Worm (Caenorhabditis elegans): Measurements from ENCODE around the gene F54H5.14.
A peak's percentile ranks its signal among the peaks of the same experiment; 100 is the strongest.

The F54H5.14 gene

DNA sequence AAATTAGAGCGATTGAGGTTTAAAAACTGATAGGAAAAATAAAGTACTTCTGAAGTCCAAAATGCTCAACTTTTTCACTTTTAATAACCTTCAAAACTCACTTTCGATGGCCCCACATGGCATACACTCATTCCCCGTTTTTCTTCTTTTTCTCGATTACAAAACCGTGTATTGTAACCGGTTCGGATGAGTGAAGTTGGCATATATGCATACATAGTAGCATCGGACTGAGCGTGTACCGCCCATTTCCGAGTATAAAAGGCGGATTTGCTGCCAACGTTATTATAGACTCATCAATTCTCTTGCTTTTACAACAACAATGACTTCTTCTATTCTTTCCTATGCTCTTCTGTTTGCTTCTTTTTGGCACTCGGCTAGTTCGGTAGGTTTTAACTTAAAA lies 42.4 kb downstream of the F54H5.14 start, which contains the start of gene C56C10.4:
Gene C56C10.4 (plus strand): TSS at position 301 of the 400 bp plus-strand sequence.
- TF ChIP-seq zip-4 (GFP tag; optimal IDR thresholded peaks at IDR 0.05) (no peak), pax-3 (tag; optimal IDR thresholded peaks at IDR 0.05) (no peak), jun-1 (tag; optimal IDR thresholded peaks at IDR 0.05) (no peak), grh-1 (GFP tag; IDR thresholded peaks at IDR 0.05) (no peak), ceh-63 (GFP tag; optimal IDR thresholded peaks at IDR 0.05) (no peak), tlp-1 (tag; optimal IDR thresholded peaks at IDR 0.05) (no peak), snpc-4 (tag; optimal IDR thresholded peaks at IDR 0.05) (no peak), lin-39 (tag; optimal IDR thresholded peaks at IDR 0.05) (no peak), lin-35 (GFP tag; optimal IDR thresholded peaks at IDR 0.05) (no peak), tbx-2 (tag; optimal IDR thresholded peaks at IDR 0.05) (no peak), vab-15 (tag; optimal IDR thresholded peaks at IDR 0.05) (no peak), efl-3 (GFP tag; optimal IDR thresholded peaks at IDR 0.05) (no peak), lir-3 (tag; optimal IDR thresholded peaks at IDR 0.05; ENCODE audit: poor library complexity) (no peak), mep-1 (tag; optimal IDR thresholded peaks at IDR 0.05) (no peak), unc-130 (tag; optimal IDR thresholded peaks at IDR 0.05) (no peak), unc-30 (tag; optimal IDR thresholded peaks at IDR 0.05) (no peak), dpl-1 (GFP tag; optimal IDR thresholded peaks at IDR 0.05) (no peak), C16A3.4 (tag; optimal IDR thresholded peaks at IDR 0.05) (no peak), ceh-8 (GFP tag; optimal IDR thresholded peaks at IDR 0.05) (no peak)

DNA sequence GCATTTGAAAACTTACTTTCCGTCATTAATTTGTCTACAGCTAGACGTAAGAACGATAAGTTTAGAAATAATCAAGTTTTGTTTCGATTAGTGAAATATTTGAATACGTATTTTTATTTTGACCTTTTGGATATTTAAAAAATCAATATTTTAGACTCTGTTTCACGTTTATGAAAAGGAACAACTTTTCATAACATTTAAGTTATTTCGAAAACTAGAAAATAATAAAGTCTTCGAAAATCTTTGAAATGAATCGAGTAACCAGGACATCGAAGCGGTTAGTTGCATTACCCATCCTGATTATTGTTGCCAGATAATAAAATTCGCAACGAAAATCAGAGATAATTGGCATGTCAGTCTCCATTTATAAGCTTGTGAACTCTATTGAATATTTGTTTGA lies 44.0 kb downstream of the F54H5.14 start, which contains the start of gene C56C10.6:
Gene C56C10.6 (minus strand): TSS at position 101 of the 400 bp plus-strand sequence.
- TF ChIP-seq C16A3.4 (tag; optimal IDR thresholded peaks at IDR 0.05) (no peak), efl-1 (optimal IDR thresholded peaks at IDR 0.05) (no peak), efl-1 (GFP tag; optimal IDR thresholded peaks at IDR 0.05 in 1 of 2) (peak in 1 of 2 experiments; percentile 28)

DNA sequence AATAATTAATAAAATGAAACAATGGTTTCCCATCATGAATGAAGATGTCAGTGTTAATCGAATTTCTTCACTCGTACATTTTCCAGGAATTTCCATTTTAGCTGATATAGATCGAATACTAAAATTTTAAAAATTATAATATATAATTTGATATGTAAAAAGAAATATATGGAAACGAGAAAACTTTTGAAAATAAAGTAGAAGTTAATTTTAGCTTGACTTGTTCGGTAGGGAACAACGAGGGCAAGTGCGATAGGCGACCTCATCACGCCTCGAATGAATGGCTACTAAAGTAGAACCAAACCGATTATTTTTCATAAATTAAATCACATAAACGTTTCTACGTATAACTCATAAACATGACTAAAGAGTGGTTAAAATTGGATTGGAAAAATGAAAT lies 46.8 kb downstream of the F54H5.14 start, which contains the start of gene sra-31:
Gene sra-31 (minus strand): TSS at position 101 of the 400 bp plus-strand sequence.
- TF ChIP-seq F16B12.6 (tag; optimal IDR thresholded peaks at IDR 0.05) = no peak
- no peak for TF ChIP-seq lin-39 (tag; optimal IDR thresholded peaks at IDR 0.05)
- no peak for TF ChIP-seq C04F5.9 (tag; optimal IDR thresholded peaks at IDR 0.05)
- TF ChIP-seq lsy-2 (tag; optimal IDR thresholded peaks at IDR 0.05) = no peak
- no peak for TF ChIP-seq ztf-4 (tag; optimal IDR thresholded peaks at IDR 0.05)
- TF ChIP-seq zag-1 (tag; optimal IDR thresholded peaks at IDR 0.05) = no peak
- TF ChIP-seq mab-9 (GFP tag; IDR thresholded peaks at IDR 0.05) = no peak
- TF ChIP-seq lin-35 (GFP tag; optimal IDR thresholded peaks at IDR 0.05) = no peak
- TF ChIP-seq ces-1 (GFP tag; optimal IDR thresholded peaks at IDR 0.05) = no peak
- TF ChIP-seq blmp-1 (tag; optimal IDR thresholded peaks at IDR 0.05) = no peak
- TF ChIP-seq elt-2 (tag; optimal IDR thresholded peaks at IDR 0.05) = no peak
- no peak for TF ChIP-seq pqm-1 (tag; optimal IDR thresholded peaks at IDR 0.05)
- no peak for TF ChIP-seq unc-98 (GFP tag; IDR thresholded peaks at IDR 0.05)
- no peak for TF ChIP-seq nhr-71 (tag; optimal IDR thresholded peaks at IDR 0.05)

DNA sequence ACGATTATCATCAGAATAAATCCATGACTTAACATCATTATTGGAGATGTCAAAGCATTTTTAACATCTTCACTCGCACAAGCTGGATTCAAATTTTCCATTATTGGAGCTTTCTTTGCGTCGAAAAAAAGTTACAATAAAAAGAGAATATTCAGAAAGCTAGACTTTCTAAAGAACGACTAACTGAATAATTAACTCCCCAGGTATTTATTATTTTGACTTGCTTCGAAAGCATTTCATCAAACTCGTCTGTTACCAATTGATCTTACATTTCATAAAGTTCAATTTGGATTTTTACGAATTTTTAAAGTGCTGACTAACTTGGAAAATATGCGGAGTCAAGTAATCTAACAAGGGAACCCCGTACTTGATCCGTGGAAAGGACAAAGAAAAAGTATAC lies 49.6 kb downstream of the F54H5.14 start, which contains the start of gene sra-29:
Gene sra-29 (minus strand): TSS at position 101 of the 400 bp plus-strand sequence.
- TF ChIP-seq lin-14 (GFP tag; optimal IDR thresholded peaks at IDR 0.05) = no peak

DNA sequence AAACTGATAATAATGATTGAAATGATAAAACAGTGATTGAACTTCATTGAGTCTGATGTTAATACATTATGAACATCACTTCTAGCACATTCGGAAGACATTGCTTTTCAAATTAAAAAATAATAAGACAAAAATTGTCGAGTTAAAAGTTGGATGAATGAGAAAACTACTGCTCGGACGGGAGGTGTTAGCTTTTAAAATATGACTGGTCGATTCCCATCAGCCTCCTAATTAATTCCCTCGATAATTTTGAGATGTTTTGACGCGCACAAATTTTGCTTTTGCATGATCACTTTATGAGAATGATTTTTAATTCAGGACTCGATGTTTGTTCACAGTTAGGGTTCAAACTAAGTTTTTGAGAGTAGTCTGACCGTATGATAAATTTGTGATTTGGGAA lies 51.5 kb downstream of the F54H5.14 start, which contains the start of gene sra-28:
Gene sra-28 (minus strand): TSS at position 101 of the 400 bp plus-strand sequence.
- TF ChIP-seq unc-62 (GFP tag; optimal IDR thresholded peaks at IDR 0.05) = no peak
- TF ChIP-seq vab-15 (tag; optimal IDR thresholded peaks at IDR 0.05) = no peak
- no peak for TF ChIP-seq nhr-90 (tag; optimal IDR thresholded peaks at IDR 0.05; ENCODE audit: poor library complexity)
- no peak for TF ChIP-seq mef-2 (tag; optimal IDR thresholded peaks at IDR 0.05)
- no peak for TF ChIP-seq unc-98 (GFP tag; IDR thresholded peaks at IDR 0.05)
